Fruit fly (Drosophila melanogaster): ENCODE data around the gene Doc3.

DNA sequence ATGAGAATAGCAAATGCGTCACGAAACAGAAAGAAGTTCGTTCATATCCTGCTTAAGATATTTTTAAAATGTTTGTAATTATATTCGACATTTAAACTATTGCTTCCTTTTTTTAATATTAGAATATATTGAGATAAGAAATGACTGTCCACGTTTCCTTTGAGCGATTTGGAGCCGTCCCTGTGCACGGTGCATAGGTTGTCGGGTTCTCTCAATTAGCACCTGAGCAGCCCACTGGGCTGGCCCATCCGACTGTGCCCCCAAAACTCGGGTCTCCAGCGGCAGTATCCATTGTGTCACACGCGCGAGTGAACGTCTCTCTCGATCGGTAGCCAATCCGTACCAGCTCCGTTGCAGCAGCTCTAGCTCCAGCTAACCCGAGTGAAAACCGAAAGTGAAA is 46.4 kb upstream of the Doc3 start, which contains the start of gene CG13313:
- no peak for TF ChIP-seq OdsH (GFP tag; optimal IDR thresholded peaks at IDR 0.05)
- TF ChIP-seq Abd-B (GFP tag; optimal IDR thresholded peaks at IDR 0.05) = no peak
- TF ChIP-seq psq (GFP tag; optimal IDR thresholded peaks at IDR 0.05) = no peak
- TF ChIP-seq rgr (GFP tag; optimal IDR thresholded peaks at IDR 0.05) = no peak
- no peak for TF ChIP-seq Dfd (GFP tag; optimal IDR thresholded peaks at IDR 0.05)
